Fruit fly (Drosophila melanogaster) whole organism, embryonic: Measurements from ENCODE around the gene Rpn10.

Source experiments
- Adf1 ChIP-seq: fragments of 200-800 bp; sonication (Bioruptor generic); IDR thresholded peaks from 2 replicates; pipeline ENCODE4 v1.3.6; 2022; ENCODE audit warnings: missing biosample characterization, missing genetic modification characterization
- Antp ChIP-seq: fragments of 200-800 bp; sonication (Bioruptor generic); optimal IDR thresholded peaks from 3 replicates; lab custom pipeline; 2016; ENCODE audit warnings: missing biosample characterization, missing genetic modification characterization
- Asciz ChIP-seq: fragments of 200-800 bp; sonication (Bioruptor generic); optimal IDR thresholded peaks from 2 replicates; lab custom pipeline; 2017; ENCODE audit warnings: missing biosample characterization, mild to moderate bottlenecking, missing genetic modification characterization, missing genetic modification reagents
- CG10462 ChIP-seq: fragments of 200-800 bp; sonication (Bioruptor generic); optimal IDR thresholded peaks from 2 replicates; lab custom pipeline; 2016; ENCODE audit warnings: missing biosample characterization, missing genetic modification characterization
- CG10959 ChIP-seq: fragments of 200-800 bp; sonication (Bioruptor generic); IDR thresholded peaks from 2 replicates; pipeline ENCODE4 v1.3.6; 2022; ENCODE audit warnings: missing biosample characterization, missing genetic modification characterization
- CG11456 ChIP-seq: fragments of 200-800 bp; sonication (Bioruptor generic); IDR thresholded peaks from 3 replicates; pipeline ENCODE4 v1.3.6; 2022; ENCODE audit warnings: missing biosample characterization, missing genetic modification characterization
- CG12155 ChIP-seq: fragments of 200-800 bp; sonication (Bioruptor generic); optimal IDR thresholded peaks from 3 replicates; lab custom pipeline; 2016; ENCODE audit warnings: missing biosample characterization, missing genetic modification characterization
- CG14965 ChIP-seq: fragments of 200-800 bp; sonication (Bioruptor generic); optimal IDR thresholded peaks from 2 replicates; lab custom pipeline; 2016; ENCODE audit warnings: missing biosample characterization, missing genetic modification characterization, borderline replicate concordance
- CG17385 ChIP-seq: fragments of 200-800 bp; sonication (Bioruptor generic); optimal IDR thresholded peaks from 3 replicates; lab custom pipeline; 2018; ENCODE audit warnings: missing biosample characterization, mild to moderate bottlenecking, missing genetic modification characterization
- CG2116 ChIP-seq: fragments of 200-800 bp; sonication (Bioruptor generic); optimal IDR thresholded peaks from 3 replicates; lab custom pipeline; 2018; ENCODE audit warnings: missing biosample characterization, mild to moderate bottlenecking, missing genetic modification characterization
- CG2199 ChIP-seq: fragments of 200-800 bp; sonication (Bioruptor generic); IDR thresholded peaks from 3 replicates; pipeline ENCODE4 v1.3.6; 2022; ENCODE audit warnings: missing biosample characterization, missing genetic modification characterization
- CG34376 ChIP-seq: fragments of 200-800 bp; sonication (Bioruptor generic); optimal IDR thresholded peaks from 2 replicates; lab custom pipeline; 2018; ENCODE audit warnings: missing biosample characterization, mild to moderate bottlenecking, missing genetic modification characterization
- CG4360 ChIP-seq: fragments of 200-800 bp; sonication (Bioruptor generic); IDR thresholded peaks from 2 replicates; pipeline ENCODE4 v1.3.6; 2022; ENCODE audit warnings: missing biosample characterization, missing genetic modification characterization
- CG43689 ChIP-seq: fragments of 200-800 bp; sonication (Bioruptor generic); IDR thresholded peaks from 2 replicates; pipeline ENCODE4 v1.3.6; 2022; ENCODE audit warnings: missing biosample characterization, missing genetic modification characterization
- CG5180 ChIP-seq: fragments of 200-800 bp; sonication (Bioruptor generic); optimal IDR thresholded peaks from 3 replicates; lab custom pipeline; 2017; ENCODE audit warnings: missing biosample characterization, missing genetic modification characterization, mild to moderate bottlenecking, moderate library complexity, missing genetic modification reagents
- CG8478 ChIP-seq: fragments of >200 bp; optimal IDR thresholded peaks from 2 replicates; lab custom pipeline; 2018
- CTCF ChIP-seq: fragments of 200-800 bp; sonication (Bioruptor generic); optimal IDR thresholded peaks from 2 replicates; lab custom pipeline; 2017; ENCODE audit warnings: missing biosample characterization, mild to moderate bottlenecking, missing genetic modification characterization, moderate library complexity
- D19B ChIP-seq: fragments of 200-800 bp; sonication (Bioruptor generic); optimal IDR thresholded peaks from 2 replicates; lab custom pipeline; 2017; ENCODE audit warnings: missing biosample characterization, mild to moderate bottlenecking, missing genetic modification characterization
- Dp ChIP-seq: fragments of 200-800 bp; sonication (Bioruptor generic); optimal IDR thresholded peaks from 2 replicates; lab custom pipeline; 2018; ENCODE audit warnings: missing biosample characterization, mild to moderate bottlenecking, missing genetic modification characterization, moderate library complexity
- E2f2 ChIP-seq: fragments of 200-800 bp; sonication (Bioruptor generic); IDR thresholded peaks from 2 replicates; pipeline ENCODE4 v1.3.6; 2022; ENCODE audit warnings: missing biosample characterization, missing genetic modification characterization
- Fer3 ChIP-seq: fragments of 200-800 bp; sonication (Bioruptor generic); optimal IDR thresholded peaks from 2 replicates; lab custom pipeline; 2018; ENCODE audit warnings: missing biosample characterization, mild to moderate bottlenecking, missing genetic modification characterization, moderate library complexity
- HHEX ChIP-seq: fragments of 200-800 bp; sonication (Bioruptor generic); optimal IDR thresholded peaks from 3 replicates; lab custom pipeline; 2017; ENCODE audit warnings: missing biosample characterization, mild to moderate bottlenecking, missing genetic modification characterization, missing genetic modification reagents
- Hey ChIP-seq: fragments of 200-800 bp; sonication (Bioruptor generic); optimal IDR thresholded peaks from 3 replicates; lab custom pipeline; 2018; ENCODE audit warnings: missing biosample characterization, mild to moderate bottlenecking, missing genetic modification characterization
- HmgD ChIP-seq: fragments of 200-800 bp; sonication (Bioruptor generic); optimal IDR thresholded peaks from 3 replicates; lab custom pipeline; 2016; ENCODE audit warnings: missing biosample characterization, missing genetic modification characterization
- Hr51 ChIP-seq, 2 experiments: fragments of 200-800 bp; sonication (Bioruptor generic); optimal IDR thresholded peaks; 2 replicates in 1 of 2; 3 replicates in 1 of 2; lab custom pipeline; 2016 to 2018; ENCODE audit warnings: missing biosample characterization in 2 of 2, missing genetic modification characterization in 2 of 2, mild to moderate bottlenecking in 1 of 2, moderate library complexity in 1 of 2
- Kr ChIP-seq: fragments of 200-800 bp; sonication (Bioruptor generic); optimal IDR thresholded peaks from 2 replicates; lab custom pipeline; 2017; ENCODE audit warnings: missing biosample characterization, mild to moderate bottlenecking, missing genetic modification characterization
- Neu2 ChIP-seq: fragments of 200-800 bp; sonication (Bioruptor generic); optimal IDR thresholded peaks from 3 replicates; lab custom pipeline; 2016; ENCODE audit warnings: missing biosample characterization, missing genetic modification characterization, borderline replicate concordance
- Opbp ChIP-seq: fragments of 200-800 bp; sonication (Bioruptor generic); IDR thresholded peaks from 3 replicates; pipeline ENCODE4 v1.3.6; 2022; ENCODE audit warnings: missing biosample characterization, missing genetic modification characterization; ENCODE audit not compliant: partially characterized antibody
- Optix ChIP-seq: fragments of 200-800 bp; sonication (Bioruptor generic); IDR thresholded peaks from 3 replicates; pipeline ENCODE4 v1.3.6; 2022; ENCODE audit warnings: missing biosample characterization, missing genetic modification characterization
- Sin3A ChIP-seq: fragments of >200 bp; optimal IDR thresholded peaks from 2 replicates; lab custom pipeline; 2018
- Sry-δ ChIP-seq: fragments of 200-800 bp; sonication (Bioruptor generic); optimal IDR thresholded peaks from 2 replicates; lab custom pipeline; 2016; ENCODE audit warnings: missing biosample characterization, missing genetic modification characterization
- Trl ChIP-seq, 3 experiments: fragments of >200 bp in 2 of 3; fragments of 200-800 bp in 1 of 3; sonication (Bioruptor generic) in 1 of 3; optimal IDR thresholded peaks; 2 replicates in 1 of 3; 3 replicates in 2 of 3; lab custom pipeline; 2016 to 2017; ENCODE audit warnings: missing biosample characterization in 1 of 3, missing genetic modification characterization in 1 of 3
- chm ChIP-seq: fragments of 200-800 bp; sonication (Bioruptor generic); IDR thresholded peaks from 2 replicates; pipeline ENCODE4 v1.3.6; 2022; ENCODE audit warnings: missing biosample characterization, missing genetic modification characterization
- esg ChIP-seq: fragments of 200-800 bp; sonication (Bioruptor generic); conservative IDR thresholded peaks from 2 replicates; pipeline ENCODE4 v1.3.6; 2022; ENCODE audit warnings: missing biosample characterization, missing genetic modification characterization
- eve ChIP-seq, 2 experiments: fragments of >200 bp; optimal IDR thresholded peaks; 2 replicates each; lab custom pipeline; 2017; ENCODE audit warnings: missing biosample characterization in 2 of 2, missing genetic modification characterization in 2 of 2
- fd64A ChIP-seq: fragments of 200-800 bp; sonication (Bioruptor generic); optimal IDR thresholded peaks from 3 replicates; lab custom pipeline; 2018; ENCODE audit warnings: missing biosample characterization, mild to moderate bottlenecking, missing genetic modification characterization
- gcm2 ChIP-seq: fragments of 200-800 bp; sonication (Bioruptor generic); optimal IDR thresholded peaks from 2 replicates; lab custom pipeline; 2016; ENCODE audit warnings: missing biosample characterization, missing genetic modification characterization
- gfzf ChIP-seq: fragments of 200-800 bp; sonication (Bioruptor generic); optimal IDR thresholded peaks from 2 replicates; lab custom pipeline; 2016; ENCODE audit warnings: missing biosample characterization, mild to moderate bottlenecking, missing genetic modification characterization, moderate library complexity
- hkb ChIP-seq, 2 experiments: fragments of 200-800 bp in 1 of 2; fragments of >200 bp in 1 of 2; sonication (Bioruptor generic) in 1 of 2; IDR thresholded peaks in 1 of 2; optimal IDR thresholded peaks in 1 of 2; 2 replicates each; pipeline versions ENCODE4 v1.3.6 to Lab custom; 2017 to 2022; ENCODE audit warnings: missing biosample characterization in 1 of 2, missing genetic modification characterization in 1 of 2
- knrl ChIP-seq: fragments of 200-800 bp; sonication (Bioruptor generic); IDR thresholded peaks from 3 replicates; pipeline ENCODE4 v1.3.6; 2022; ENCODE audit warnings: missing biosample characterization, missing genetic modification characterization; ENCODE audit not compliant: partially characterized antibody
- mld ChIP-seq: fragments of 200-800 bp; sonication (Bioruptor generic); IDR thresholded peaks from 3 replicates; pipeline ENCODE4 v1.3.6; 2022; ENCODE audit warnings: missing biosample characterization, missing genetic modification characterization; ENCODE audit not compliant: partially characterized antibody
- onecut ChIP-seq: fragments of 200-800 bp; sonication (Bioruptor generic); IDR thresholded peaks from 2 replicates; pipeline ENCODE4 v1.3.6; 2022; ENCODE audit warnings: missing biosample characterization, missing genetic modification characterization
- prd ChIP-seq, 3 experiments: fragments of >200 bp in 2 of 3; fragments of 200-800 bp in 1 of 3; sonication (Bioruptor generic) in 1 of 3; optimal IDR thresholded peaks in 2 of 3; IDR thresholded peaks in 1 of 3; 2 replicates in 2 of 3; 3 replicates in 1 of 3; pipeline versions ENCODE4 v1.3.6 to Lab custom; 2017 to 2022; ENCODE audit warnings: missing biosample characterization in 1 of 3, missing genetic modification characterization in 1 of 3
- row ChIP-seq: fragments of 200-800 bp; sonication (Bioruptor generic); IDR thresholded peaks from 3 replicates; pipeline ENCODE4 v1.3.6; 2022; ENCODE audit warnings: missing biosample characterization, missing genetic modification characterization
- sens-2 ChIP-seq: fragments of 200-800 bp; sonication (Bioruptor generic); IDR thresholded peaks from 2 replicates; pipeline ENCODE4 v1.3.6; 2022; ENCODE audit warnings: missing biosample characterization, missing genetic modification characterization
- ssp ChIP-seq: fragments of 200-800 bp; sonication (Bioruptor generic); IDR thresholded peaks from 2 replicates; pipeline ENCODE4 v1.3.6; 2022; ENCODE audit warnings: missing biosample characterization, missing genetic modification characterization
- trem ChIP-seq: fragments of 200-800 bp; optimal IDR thresholded peaks from 3 replicates; lab custom pipeline; 2019; ENCODE audit warnings: missing biosample characterization, mild to moderate bottlenecking, missing genetic modification characterization, moderate library complexity
- tup ChIP-seq: fragments of 200-800 bp; sonication (Bioruptor generic); optimal IDR thresholded peaks from 2 replicates; lab custom pipeline; 2016; ENCODE audit warnings: missing biosample characterization, mild to moderate bottlenecking, missing genetic modification characterization, moderate library complexity
- unc-4 ChIP-seq: fragments of 200-800 bp; sonication (Bioruptor generic); IDR thresholded peaks from 2 replicates; pipeline ENCODE4 v1.3.6; 2022; ENCODE audit warnings: missing biosample characterization, missing genetic modification characterization; ENCODE audit not compliant: partially characterized antibody
- zf30C ChIP-seq: fragments of 200-800 bp; sonication (Bioruptor generic); optimal IDR thresholded peaks from 3 replicates; lab custom pipeline; 2018; ENCODE audit warnings: missing biosample characterization, mild to moderate bottlenecking, missing genetic modification characterization

Rpn10 gene

dm6 chr3L:21574296-21574745 lies 37.5 kb downstream of the Rpn10 start:
- TF ChIP-seq esg, result no peak
- TF ChIP-seq CG43689 (GFP tag; lab: Robert Waterston, UW), result no peak
- peak; percentile 2 for TF ChIP-seq CG2116 (GFP tag; lab: Kevin White, UChicago)
- peak in 1 of 2 experiments; percentile 56 for TF ChIP-seq eve (GFP tag; optimal IDR thresholded peaks at IDR 0.05; lab: Kevin White, UChicago)
- TF ChIP-seq CTCF (GFP tag; lab: Kevin White, UChicago), result no peak
- TF ChIP-seq Sin3A (lab: Kevin White, UChicago), result no peak
- 0 out of 2 replicates have a peak, but pooled peaks have one; percentile 7 for TF ChIP-seq chm
- 0 out of 3 replicates have a peak, but pooled peaks have one; percentile 14 for TF ChIP-seq Optix (GFP tag; lab: Robert Waterston, UW)
- TF ChIP-seq Hr51 (GFP tag; optimal IDR thresholded peaks at IDR 0.05; lab: Kevin White, UChicago), result no peak
- TF ChIP-seq CG34376, result no peak
- TF ChIP-seq Kr (GFP tag; lab: Kevin White, UChicago), result no peak
- TF ChIP-seq Adf1 (GFP tag; lab: Robert Waterston, UW), result no peak
- no peak for TF ChIP-seq Hey (tag; lab: Kevin White, UChicago)
- TF ChIP-seq CG10959 (GFP tag; lab: Robert Waterston, UW), result no peak
- no peak for TF ChIP-seq CG12155 (GFP tag; lab: Kevin White, UChicago)
- TF ChIP-seq Antp, result no peak
- TF ChIP-seq ssp, result peak; percentile 43; the same call in 1 of the 2 replicates
- peak; percentile 83 for TF ChIP-seq row (GFP tag; lab: Robert Waterston, UW)
- no peak for TF ChIP-seq mld (GFP tag; lab: Robert Waterston, UW)
- TF ChIP-seq CG5180, result no peak
- 0 out of 3 replicates have a peak, but pooled peaks have one; percentile 10 for TF ChIP-seq knrl (GFP tag; lab: Robert Waterston, UW)
- TF ChIP-seq Fer3, result no peak
- peak; percentile 49 for TF ChIP-seq D19B
- TF ChIP-seq CG4360, result peak; percentile 37; the same call in 1 of the 2 replicates
- TF ChIP-seq HmgD (GFP tag; lab: Kevin White, UChicago), result peak; percentile 45
- no peak for TF ChIP-seq Asciz (GFP tag; lab: Kevin White, UChicago)
- no peak for TF ChIP-seq CG8478 (lab: Kevin White, UChicago)
- peak; percentile 13 for TF ChIP-seq Dp (GFP tag; lab: Kevin White, UChicago)
- peak; percentile 24 for TF ChIP-seq hkb (optimal IDR thresholded peaks at IDR 0.05; lab: Kevin White, UChicago)
- TF ChIP-seq hkb (GFP tag; IDR thresholded peaks at IDR 0.05; lab: Robert Waterston, UW), result no peak
- peak; percentile 27 for TF ChIP-seq Sry-δ
- no peak for TF ChIP-seq CG14965 (GFP tag; lab: Kevin White, UChicago)
- TF ChIP-seq E2f2 (GFP tag; lab: Robert Waterston, UW), result peak; percentile 44
- TF ChIP-seq tup, result no peak
- TF ChIP-seq prd (optimal IDR thresholded peaks at IDR 0.05; lab: Kevin White, UChicago), result no peak
- no peak for TF ChIP-seq prd (GFP tag; IDR thresholded peaks at IDR 0.05; lab: Robert Waterston, UW)
- no peak for TF ChIP-seq zf30C (GFP tag; lab: Kevin White, UChicago)
- no peak for TF ChIP-seq sens-2 (GFP tag; lab: Robert Waterston, UW)
- no peak for TF ChIP-seq HHEX (GFP tag; lab: Kevin White, UChicago)
- TF ChIP-seq unc-4 (GFP tag; lab: Robert Waterston, UW), result no peak
- peak; percentile 28; the same call in 1 of the 3 replicates for TF ChIP-seq Opbp
- TF ChIP-seq fd64A (GFP tag; lab: Kevin White, UChicago), result no peak
- no peak for TF ChIP-seq CG11456 (GFP tag; lab: Robert Waterston, UW)
- no peak for TF ChIP-seq CG17385 (GFP tag; lab: Kevin White, UChicago)
- TF ChIP-seq onecut (GFP tag; lab: Robert Waterston, UW), result no peak
- peak; percentile 13 for TF ChIP-seq trem
- TF ChIP-seq Trl (optimal IDR thresholded peaks at IDR 0.05; lab: Kevin White, UChicago), result no peak
- no peak for TF ChIP-seq Trl (GFP tag; optimal IDR thresholded peaks at IDR 0.05; lab: Kevin White, UChicago)
- TF ChIP-seq Neu2 (GFP tag; lab: Kevin White, UChicago), result no peak
- no peak for TF ChIP-seq CG10462 (GFP tag; lab: Kevin White, UChicago)
- 0 out of 3 replicates have a peak, but pooled peaks have one; percentile 35 for TF ChIP-seq CG2199 (GFP tag; lab: Robert Waterston, UW)
- peak; percentile 70 for TF ChIP-seq gfzf (GFP tag; lab: Kevin White, UChicago)
- no peak for TF ChIP-seq gcm2 (GFP tag; lab: Kevin White, UChicago)
